Worm (Caenorhabditis elegans) whole organism, mixed stage, embryonic: ENCODE measurements around the gene H03G16.7.

Experiments
- bed-3 ChIP-seq: fragments of 200-800 bp; sonication (Bioruptor generic); optimal IDR thresholded peaks from 3 replicates; lab custom pipeline; 2018; ENCODE audit warnings: mild to moderate bottlenecking, missing genetic modification characterization, moderate library complexity, missing compliant biosample characterization
- ceh-39 ChIP-seq: fragments of 150-350 bp; optimal IDR thresholded peaks from 2 replicates; lab custom pipeline; 2014; ENCODE audit warnings: missing biosample characterization, missing genetic modification characterization
- ceh-43 ChIP-seq: fragments of 200-800 bp; sonication (Bioruptor generic); optimal IDR thresholded peaks from 2 replicates; lab custom pipeline; 2018; ENCODE audit warnings: mild to moderate bottlenecking, missing genetic modification characterization, moderate library complexity, missing compliant biosample characterization
- ceh-83 ChIP-seq: fragments of 200-800 bp; sonication (Bioruptor generic); optimal IDR thresholded peaks from 2 replicates; lab custom pipeline; 2018; ENCODE audit warnings: mild to moderate bottlenecking, missing genetic modification characterization, missing compliant biosample characterization
- ces-1 ChIP-seq: fragments of 150-350 bp; optimal IDR thresholded peaks from 2 replicates; lab custom pipeline; 2014; ENCODE audit warnings: missing biosample characterization, missing genetic modification reagents, missing genetic modification characterization
- cnd-1 ChIP-seq: fragments of 200-800 bp; sonication (Bioruptor generic); optimal IDR thresholded peaks from 2 replicates; lab custom pipeline; 2018; ENCODE audit warnings: mild to moderate bottlenecking, missing genetic modification characterization, missing compliant biosample characterization
- elt-1 ChIP-seq: sonication (generic microtip); optimal IDR thresholded peaks from 2 replicates; lab custom pipeline; 2017; ENCODE audit warnings: missing genetic modification characterization, mild to moderate bottlenecking, missing compliant biosample characterization, antibody characterized with exemption, moderate library complexity, borderline replicate concordance; ENCODE audit not compliant: insufficient read depth
- flh-1 ChIP-seq: fragments of 200-800 bp; sonication (Bioruptor generic); optimal IDR thresholded peaks from 2 replicates; lab custom pipeline; 2018; ENCODE audit warnings: mild to moderate bottlenecking, missing genetic modification characterization, moderate library complexity, missing compliant biosample characterization
- hlh-1 ChIP-seq: fragments of 150-350 bp; optimal IDR thresholded peaks from 2 replicates; lab custom pipeline; 2014; ENCODE audit warnings: missing biosample characterization, missing genetic modification reagents, missing genetic modification characterization
- lin-13 ChIP-seq: fragments of 150-350 bp; optimal IDR thresholded peaks from 2 replicates; lab custom pipeline; 2014; ENCODE audit warnings: missing biosample characterization, missing genetic modification characterization
- lin-32 ChIP-seq: fragments of 200-800 bp; sonication (Bioruptor generic); optimal IDR thresholded peaks from 2 replicates; lab custom pipeline; 2018; ENCODE audit warnings: mild to moderate bottlenecking, missing genetic modification characterization, missing compliant biosample characterization
- lsy-2 ChIP-seq: fragments of 150-350 bp; optimal IDR thresholded peaks from 2 replicates; lab custom pipeline; 2014; ENCODE audit warnings: missing biosample characterization, missing genetic modification characterization
- mab-5 ChIP-seq: fragments of 150-350 bp; optimal IDR thresholded peaks from 2 replicates; lab custom pipeline; 2014; ENCODE audit warnings: missing biosample characterization, missing genetic modification characterization
- mep-1 ChIP-seq: fragments of 150-350 bp; optimal IDR thresholded peaks from 2 replicates; lab custom pipeline; 2017; ENCODE audit warnings: missing biosample characterization, missing genetic modification reagents, missing genetic modification characterization, inconsistent platforms
- mls-2 ChIP-seq: sonication (generic microtip); optimal IDR thresholded peaks from 2 replicates; lab custom pipeline; 2016; ENCODE audit warnings: mild to moderate bottlenecking, missing genetic modification characterization, moderate library complexity, missing compliant biosample characterization
- nhr-12 ChIP-seq: fragments of 150-350 bp; optimal IDR thresholded peaks from 2 replicates; lab custom pipeline; 2014; ENCODE audit warnings: missing biosample characterization, missing genetic modification characterization
- nhr-2 ChIP-seq: fragments of 150-350 bp; optimal IDR thresholded peaks from 2 replicates; lab custom pipeline; 2014; ENCODE audit warnings: missing biosample characterization, missing genetic modification characterization
- nhr-237 ChIP-seq: fragments of 150-350 bp; optimal IDR thresholded peaks from 2 replicates; lab custom pipeline; 2014; ENCODE audit warnings: missing biosample characterization, missing genetic modification characterization
- nhr-28 ChIP-seq: fragments of 150-350 bp; optimal IDR thresholded peaks from 2 replicates; lab custom pipeline; 2014; ENCODE audit warnings: missing biosample characterization, missing genetic modification characterization
- nhr-76 ChIP-seq: sonication (generic microtip); optimal IDR thresholded peaks from 2 replicates; lab custom pipeline; 2017; ENCODE audit warnings: missing biosample characterization, missing genetic modification characterization
- pha-4 ChIP-seq: fragments of 150-350 bp; optimal IDR thresholded peaks from 2 replicates; lab custom pipeline; 2018; ENCODE audit warnings: missing biosample characterization, missing genetic modification reagents, missing genetic modification characterization
- sem-2 ChIP-seq: fragments of 200-800 bp; sonication (Bioruptor generic); optimal IDR thresholded peaks from 2 replicates; lab custom pipeline; 2018; ENCODE audit warnings: mild to moderate bottlenecking, missing genetic modification characterization, missing compliant biosample characterization
- snpc-4 ChIP-seq: fragments of 150-350 bp; optimal IDR thresholded peaks from 2 replicates; lab custom pipeline; 2014; ENCODE audit warnings: missing biosample characterization, missing genetic modification characterization
- sptf-1 ChIP-seq: sonication (generic microtip); optimal IDR thresholded peaks from 2 replicates; lab custom pipeline; 2017; ENCODE audit warnings: mild to moderate bottlenecking, missing genetic modification characterization, moderate library complexity, missing compliant biosample characterization
- tbx-8 ChIP-seq: fragments of 200-800 bp; sonication (Bioruptor generic); optimal IDR thresholded peaks from 2 replicates; lab custom pipeline; 2018; ENCODE audit warnings: mild to moderate bottlenecking, missing genetic modification characterization, moderate library complexity, missing compliant biosample characterization
- unc-120 ChIP-seq: sonication (generic microtip); optimal IDR thresholded peaks from 2 replicates; lab custom pipeline; 2017; ENCODE audit warnings: missing genetic modification characterization, missing compliant biosample characterization; ENCODE audit not compliant: poor library complexity, severe bottlenecking
- unc-39 ChIP-seq: fragments of 150-350 bp; optimal IDR thresholded peaks from 2 replicates; lab custom pipeline; 2014; ENCODE audit warnings: missing biosample characterization, missing genetic modification characterization
- unc-62 ChIP-seq: fragments of 150-350 bp; optimal IDR thresholded peaks from 2 replicates; lab custom pipeline; 2014; ENCODE audit warnings: missing biosample characterization, missing genetic modification reagents, missing genetic modification characterization
- zip-8 ChIP-seq: fragments of 150-350 bp; optimal IDR thresholded peaks from 2 replicates; lab custom pipeline; 2014; ENCODE audit warnings: missing biosample characterization, missing genetic modification characterization
- ztf-11 ChIP-seq: fragments of 150-350 bp; optimal IDR thresholded peaks from 2 replicates; lab custom pipeline; 2014; ENCODE audit warnings: missing biosample characterization, missing genetic modification characterization

H03G16.7 gene

DNA sequence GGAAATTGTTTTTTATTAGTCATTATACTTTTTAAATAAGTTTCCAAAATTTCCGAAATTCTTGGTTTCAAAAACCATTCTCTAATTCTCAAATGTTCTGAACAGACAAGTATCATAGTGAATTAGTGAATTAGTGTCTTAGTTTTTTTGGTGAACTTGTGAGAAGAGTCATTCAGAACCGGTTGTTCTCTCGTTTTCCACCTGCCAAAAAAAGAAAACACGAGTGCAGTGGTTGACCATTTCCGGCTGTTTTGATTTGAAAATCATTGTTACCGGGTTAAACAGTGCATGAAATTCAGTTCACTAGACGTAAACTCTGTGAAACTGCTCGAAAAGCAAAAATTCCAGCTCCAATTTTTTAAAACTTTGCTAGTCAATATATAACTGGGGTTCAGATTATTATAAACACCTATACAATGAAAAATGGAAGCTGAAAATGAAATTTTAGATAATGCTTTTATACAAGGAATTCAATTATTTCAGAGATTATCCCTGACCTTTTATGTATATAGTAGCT lies 16.1 kb downstream of the H03G16.7 start:
- TF ChIP-seq pha-4: no peak
- TF ChIP-seq ces-1 (GFP tag; lab: Kevin White, UChicago): no peak
- no peak for TF ChIP-seq mep-1 (tag; lab: Kevin White, UChicago)
- TF ChIP-seq flh-1 (GFP tag; lab: Kevin White, UChicago): no peak
- no peak for TF ChIP-seq elt-1
- no peak for TF ChIP-seq mls-2 (tag; lab: Kevin White, UChicago)
- no peak for TF ChIP-seq mab-5 (tag; lab: Kevin White, UChicago)
- no peak for TF ChIP-seq nhr-2 (tag; lab: Kevin White, UChicago)
- no peak for TF ChIP-seq nhr-237 (tag; lab: Kevin White, UChicago)
- TF ChIP-seq bed-3 (GFP tag; lab: Kevin White, UChicago): no peak
- TF ChIP-seq nhr-12 (tag; lab: Kevin White, UChicago): no peak
- TF ChIP-seq unc-62 (GFP tag; lab: Kevin White, UChicago): no peak
- no peak for TF ChIP-seq cnd-1 (tag; lab: Kevin White, UChicago)
- TF ChIP-seq lin-13 (tag; lab: Kevin White, UChicago): no peak
- no peak for TF ChIP-seq unc-120 (tag; lab: Kevin White, UChicago)
- TF ChIP-seq zip-8 (tag; lab: Kevin White, UChicago): no peak
- no peak for TF ChIP-seq sem-2 (GFP tag; lab: Kevin White, UChicago)
- no peak for TF ChIP-seq tbx-8 (GFP tag; lab: Kevin White, UChicago)
- TF ChIP-seq sptf-1 (tag; lab: Kevin White, UChicago): no peak

DNA sequence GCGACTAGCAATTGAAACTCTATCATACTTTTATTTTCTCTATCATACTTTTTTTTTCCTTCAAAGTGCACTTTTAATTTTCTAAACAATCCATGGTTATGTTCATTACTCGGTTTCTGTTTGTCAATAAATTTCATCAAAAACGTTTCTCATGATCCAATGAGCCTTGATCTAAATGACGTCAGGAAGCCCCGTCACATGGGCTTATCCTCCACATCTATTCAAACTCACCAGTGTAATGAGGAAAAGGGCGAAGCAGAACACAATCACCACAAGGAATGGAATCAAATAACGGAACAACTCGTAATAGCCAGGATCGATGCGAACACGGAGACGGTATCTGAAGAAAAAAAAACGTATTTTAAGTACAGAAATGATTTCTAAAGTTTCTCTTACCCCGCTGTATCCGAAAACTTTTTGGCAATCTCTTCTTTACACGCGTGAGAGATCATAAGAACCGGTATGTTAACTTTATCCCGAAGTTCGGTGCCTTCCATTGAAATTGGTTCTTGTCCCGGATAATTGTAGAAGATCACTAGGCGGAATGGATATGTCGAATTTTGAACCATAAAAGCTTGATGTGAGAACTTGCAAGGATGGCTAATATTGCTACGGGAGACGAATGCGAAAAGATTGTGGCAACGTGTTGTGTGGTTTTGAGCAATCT lies 16.7 kb downstream of the H03G16.7 start:
- TF ChIP-seq ceh-43 (no peak), elt-1 (no peak), unc-39 (tag; lab: Kevin White, UChicago) (no peak), cnd-1 (tag; lab: Kevin White, UChicago) (no peak), ces-1 (GFP tag; lab: Kevin White, UChicago) (no peak), tbx-8 (GFP tag; lab: Kevin White, UChicago) (no peak), zip-8 (tag; lab: Kevin White, UChicago) (no peak)

- TF ChIP-seq bed-3 (GFP tag; lab: Kevin White, UChicago) (no peak), nhr-28 (tag; lab: Kevin White, UChicago) (no peak), ceh-83 (GFP tag; lab: Kevin White, UChicago) (no peak), unc-39 (tag; lab: Kevin White, UChicago) (no peak), sptf-1 (tag; lab: Kevin White, UChicago) (no peak), pha-4 (no peak), unc-62 (GFP tag; lab: Kevin White, UChicago) (no peak), zip-8 (tag; lab: Kevin White, UChicago) (no peak), mep-1 (tag; lab: Kevin White, UChicago) (no peak), flh-1 (GFP tag; lab: Kevin White, UChicago) (no peak), nhr-76 (no peak), lin-13 (tag; lab: Kevin White, UChicago) (no peak)
Observed at ce11 chrX:15036287-15036686, 19.5 kb downstream of the H03G16.7 start.

ce11 chrX:15035748-15036147 lies 20.1 kb downstream of the H03G16.7 start:
- TF ChIP-seq pha-4 (no peak), lsy-2 (no peak), lin-32 (no peak), snpc-4 (tag; lab: Kevin White, UChicago) (no peak), nhr-2 (tag; lab: Kevin White, UChicago) (no peak), nhr-12 (tag; lab: Kevin White, UChicago) (no peak), tbx-8 (GFP tag; lab: Kevin White, UChicago) (no peak), ceh-39 (tag; lab: Kevin White, UChicago) (no peak), lin-13 (tag; lab: Kevin White, UChicago) (no peak), ztf-11 (no peak), hlh-1 (tag; lab: Kevin White, UChicago) (no peak), ceh-43 (no peak), sptf-1 (tag; lab: Kevin White, UChicago) (no peak), bed-3 (GFP tag; lab: Kevin White, UChicago) (no peak)
